Worm (Caenorhabditis elegans) whole organism, L4/young adult: ENCODE measurements around the gene C50H11.8.

Source experiments
- W03F9.2 ChIP-seq: fragments of 150-350 bp; optimal IDR thresholded peaks from 2 replicates; lab custom pipeline; 2014; ENCODE audit warnings: missing biosample characterization, missing genetic modification characterization
- dao-5 ChIP-seq: sonication (generic microtip); optimal IDR thresholded peaks from 2 replicates; lab custom pipeline; 2016; ENCODE audit warnings: missing genotype, missing genetic modification characterization, moderate library complexity, missing compliant biosample characterization
- him-1 ChIP-seq: sonication (generic microtip); optimal IDR thresholded peaks from 2 replicates; lab custom pipeline; 2016; ENCODE audit warnings: missing genotype, missing genetic modification reagents, missing genetic modification characterization, missing compliant biosample characterization

- no peak for TF ChIP-seq W03F9.2 (tag; lab: Kevin White, UChicago)
- TF ChIP-seq him-1 (tag; lab: Kevin White, UChicago), result no peak
- no peak for TF ChIP-seq dao-5
Measured at ce11 chrV:3086260-3086659, 31.9 kb downstream of the C50H11.8 start, which contains the start of gene srt-8.
